Fruit fly (Drosophila melanogaster) whole organism, embryonic: ENCODE data around the gene CG32428.

Experiments
- Asciz ChIP-seq: fragments of 200-800 bp; sonication (Bioruptor generic); optimal IDR thresholded peaks from 2 replicates; lab custom pipeline; 2017; ENCODE audit warnings: missing biosample characterization, mild to moderate bottlenecking, missing genetic modification characterization, missing genetic modification reagents
- BEAF-32 ChIP-seq: fragments of 200-800 bp; sonication (Bioruptor generic); optimal IDR thresholded peaks from 3 replicates; lab custom pipeline; 2017; ENCODE audit warnings: missing biosample characterization, missing genetic modification characterization, mild to moderate bottlenecking, moderate library complexity, missing genetic modification reagents
- CG11456 ChIP-seq: fragments of 200-800 bp; sonication (Bioruptor generic); IDR thresholded peaks from 3 replicates; pipeline ENCODE4 v1.3.6; 2022; ENCODE audit warnings: missing biosample characterization, missing genetic modification characterization
- CG11504 ChIP-seq: fragments of 200-800 bp; sonication (Bioruptor generic); optimal IDR thresholded peaks from 3 replicates; lab custom pipeline; 2019; ENCODE audit warnings: missing biosample characterization, mild to moderate bottlenecking, missing genetic modification characterization, moderate library complexity
- CG12236 ChIP-seq: fragments of 200-800 bp; sonication (Bioruptor generic); optimal IDR thresholded peaks from 2 replicates; lab custom pipeline; 2016; ENCODE audit warnings: missing biosample characterization, missing genetic modification characterization
- CG13775 ChIP-seq: fragments of 200-800 bp; sonication (Bioruptor generic); optimal IDR thresholded peaks from 3 replicates; lab custom pipeline; 2017; ENCODE audit warnings: missing biosample characterization, mild to moderate bottlenecking, missing genetic modification characterization
- CG14860 ChIP-seq: fragments of 200-800 bp; sonication (Bioruptor generic); IDR thresholded peaks from 3 replicates; pipeline ENCODE4 v1.3.6; 2022; ENCODE audit warnings: missing biosample characterization, missing genetic modification characterization; ENCODE audit not compliant: partially characterized antibody
- CG15269 ChIP-seq: fragments of 200-800 bp; sonication (Bioruptor generic); optimal IDR thresholded peaks from 2 replicates; lab custom pipeline; 2018; ENCODE audit warnings: missing biosample characterization, mild to moderate bottlenecking, missing genetic modification characterization, moderate library complexity
- CG1529 ChIP-seq: fragments of 200-800 bp; sonication (Bioruptor generic); optimal IDR thresholded peaks from 3 replicates; lab custom pipeline; 2018; ENCODE audit warnings: missing biosample characterization, missing genetic modification characterization
- CG16779 ChIP-seq: fragments of 200-800 bp; sonication (Bioruptor generic); IDR thresholded peaks from 2 replicates; pipeline ENCODE4 v1.3.6; 2022; ENCODE audit warnings: missing biosample characterization, missing genetic modification characterization
- CG16813 ChIP-seq: fragments of 200-800 bp; sonication (Bioruptor generic); IDR thresholded peaks from 3 replicates; pipeline ENCODE4 v1.3.6; 2022; ENCODE audit warnings: missing biosample characterization, missing genetic modification characterization; ENCODE audit not compliant: partially characterized antibody
- CG17829 ChIP-seq: fragments of 200-800 bp; optimal IDR thresholded peaks from 2 replicates; lab custom pipeline; 2019; ENCODE audit warnings: missing biosample characterization, mild to moderate bottlenecking, missing genetic modification characterization, moderate library complexity
- CG18619 ChIP-seq: fragments of 200-800 bp; sonication (Bioruptor generic); optimal IDR thresholded peaks from 3 replicates; lab custom pipeline; 2017; ENCODE audit warnings: missing biosample characterization, mild to moderate bottlenecking, missing genetic modification characterization
- CG2199 ChIP-seq: fragments of 200-800 bp; sonication (Bioruptor generic); IDR thresholded peaks from 3 replicates; pipeline ENCODE4 v1.3.6; 2022; ENCODE audit warnings: missing biosample characterization, missing genetic modification characterization
- CG34422 ChIP-seq: fragments of 200-800 bp; sonication (Bioruptor generic); IDR thresholded peaks from 3 replicates; pipeline ENCODE4 v1.3.6; 2022; ENCODE audit warnings: missing biosample characterization, missing genetic modification characterization
- CG8359 ChIP-seq: fragments of 200-800 bp; sonication (Bioruptor generic); optimal IDR thresholded peaks from 2 replicates; lab custom pipeline; 2017; ENCODE audit warnings: missing biosample characterization, mild to moderate bottlenecking, missing genetic modification characterization, borderline replicate concordance
- Dfd ChIP-seq, 2 experiments: fragments of >200 bp; optimal IDR thresholded peaks; 2 replicates each; lab custom pipeline; 2017; ENCODE audit warnings: missing biosample characterization in 2 of 2, missing genetic modification characterization in 2 of 2
- Dp ChIP-seq: fragments of 200-800 bp; sonication (Bioruptor generic); optimal IDR thresholded peaks from 2 replicates; lab custom pipeline; 2018; ENCODE audit warnings: missing biosample characterization, mild to moderate bottlenecking, missing genetic modification characterization, moderate library complexity
- Drgx ChIP-seq: fragments of 200-800 bp; sonication (Bioruptor generic); IDR thresholded peaks from 2 replicates; pipeline ENCODE4 v1.3.6; 2022; ENCODE audit warnings: missing biosample characterization, missing genetic modification characterization
- E2f1 ChIP-seq: fragments of 200-800 bp; sonication (Bioruptor generic); IDR thresholded peaks from 2 replicates; pipeline ENCODE4 v1.3.6; 2022; ENCODE audit warnings: missing biosample characterization, missing genetic modification characterization
- Fer1 ChIP-seq: fragments of 200-800 bp; sonication (Bioruptor generic); optimal IDR thresholded peaks from 2 replicates; lab custom pipeline; 2017; ENCODE audit warnings: missing biosample characterization, mild to moderate bottlenecking, missing genetic modification characterization
- HLH54F ChIP-seq: fragments of 200-800 bp; sonication (Bioruptor generic); optimal IDR thresholded peaks from 3 replicates; lab custom pipeline; 2016; ENCODE audit warnings: missing biosample characterization, missing genetic modification characterization
- Hr3 ChIP-seq: fragments of 200-800 bp; sonication (Bioruptor generic); optimal IDR thresholded peaks from 3 replicates; lab custom pipeline; 2016; ENCODE audit warnings: missing biosample characterization, missing genetic modification characterization
- Meics ChIP-seq: fragments of 200-800 bp; sonication (Bioruptor generic); optimal IDR thresholded peaks from 2 replicates; lab custom pipeline; 2017; ENCODE audit warnings: missing biosample characterization, mild to moderate bottlenecking, missing genetic modification characterization
- NC2α ChIP-seq: fragments of 200-800 bp; sonication (Bioruptor generic); optimal IDR thresholded peaks from 2 replicates; lab custom pipeline; 2016; ENCODE audit warnings: missing biosample characterization, missing genetic modification characterization
- Nf-YA ChIP-seq: fragments of 200-800 bp; sonication (Bioruptor generic); IDR thresholded peaks from 2 replicates; pipeline ENCODE4 v1.3.6; 2022; ENCODE audit warnings: missing biosample characterization, missing genetic modification characterization
- Oli ChIP-seq: fragments of 200-800 bp; sonication (Bioruptor generic); optimal IDR thresholded peaks from 2 replicates; lab custom pipeline; 2018; ENCODE audit warnings: missing biosample characterization, mild to moderate bottlenecking, missing genetic modification characterization, moderate library complexity
- Tbp ChIP-seq: fragments of >200 bp; optimal IDR thresholded peaks from 2 replicates; lab custom pipeline; 2018; ENCODE audit warnings: missing biosample characterization, missing genetic modification characterization
- ab ChIP-seq: fragments of 200-800 bp; sonication (Bioruptor generic); optimal IDR thresholded peaks from 2 replicates; lab custom pipeline; 2016; ENCODE audit warnings: missing biosample characterization, missing genetic modification characterization
- abd-A ChIP-seq: fragments of 200-800 bp; sonication (Bioruptor generic); optimal IDR thresholded peaks from 3 replicates; lab custom pipeline; 2019; ENCODE audit warnings: missing biosample characterization, mild to moderate bottlenecking, missing genetic modification characterization, moderate library complexity
- ac ChIP-seq: fragments of 200-800 bp; sonication (Bioruptor generic); optimal IDR thresholded peaks from 3 replicates; lab custom pipeline; 2017; ENCODE audit warnings: missing biosample characterization, mild to moderate bottlenecking, missing genetic modification characterization
- al ChIP-seq: fragments of 200-800 bp; sonication (Bioruptor generic); IDR thresholded peaks from 2 replicates; pipeline ENCODE4 v1.3.6; 2022; ENCODE audit warnings: missing biosample characterization, missing genetic modification characterization
- ara ChIP-seq: fragments of 200-800 bp; sonication (Bioruptor generic); IDR thresholded peaks from 2 replicates; pipeline ENCODE4 v1.3.6; 2022; ENCODE audit warnings: missing biosample characterization, missing genetic modification characterization
- bab2 ChIP-seq: fragments of 200-800 bp; sonication (Bioruptor generic); optimal IDR thresholded peaks from 2 replicates; lab custom pipeline; 2016; ENCODE audit warnings: missing biosample characterization, missing genetic modification characterization
- bowl ChIP-seq: fragments of 200-800 bp; sonication (Bioruptor generic); IDR thresholded peaks from 2 replicates; pipeline ENCODE4 v1.3.6; 2022; ENCODE audit warnings: missing biosample characterization, missing genetic modification characterization
- dmrt11E ChIP-seq: fragments of 200-800 bp; sonication (Bioruptor generic); optimal IDR thresholded peaks from 3 replicates; lab custom pipeline; 2018; ENCODE audit warnings: missing biosample characterization, mild to moderate bottlenecking, missing genetic modification characterization, moderate library complexity
- dysf ChIP-seq: fragments of 200-800 bp; sonication (Bioruptor generic); IDR thresholded peaks from 3 replicates; pipeline ENCODE4 v1.3.6; 2022; ENCODE audit warnings: missing biosample characterization, missing genetic modification characterization
- gem ChIP-seq: fragments of 200-800 bp; sonication (Bioruptor generic); optimal IDR thresholded peaks from 2 replicates; lab custom pipeline; 2019; ENCODE audit warnings: missing biosample characterization, mild to moderate bottlenecking, missing genetic modification characterization, moderate library complexity
- gt ChIP-seq: fragments of 200-800 bp; sonication (Bioruptor generic); IDR thresholded peaks from 2 replicates; pipeline ENCODE4 v1.3.6; 2022; ENCODE audit warnings: missing biosample characterization, missing genetic modification characterization
- inv ChIP-seq: fragments of 200-800 bp; sonication (Bioruptor generic); IDR thresholded peaks from 2 replicates; pipeline ENCODE4 v1.3.6; 2022; ENCODE audit warnings: missing biosample characterization, missing genetic modification characterization; ENCODE audit not compliant: partially characterized antibody
- jigr1 ChIP-seq: fragments of 200-800 bp; sonication (Bioruptor generic); IDR thresholded peaks from 3 replicates; pipeline ENCODE4 v1.3.6; 2022; ENCODE audit warnings: missing biosample characterization, missing genetic modification characterization
- klu ChIP-seq: fragments of 200-800 bp; sonication (Bioruptor generic); IDR thresholded peaks from 2 replicates; pipeline ENCODE4 v1.3.6; 2022; ENCODE audit warnings: missing biosample characterization, missing genetic modification characterization
- mam ChIP-seq: fragments of 200-800 bp; sonication (Bioruptor generic); optimal IDR thresholded peaks from 3 replicates; lab custom pipeline; 2016; ENCODE audit warnings: missing biosample characterization, missing genetic modification characterization
- pho ChIP-seq: fragments of 200-800 bp; sonication (Bioruptor generic); optimal IDR thresholded peaks from 2 replicates; lab custom pipeline; 2016; ENCODE audit warnings: missing biosample characterization, missing genetic modification characterization
- pita ChIP-seq: fragments of 200-800 bp; sonication (Bioruptor generic); optimal IDR thresholded peaks from 2 replicates; lab custom pipeline; 2017; ENCODE audit warnings: missing biosample characterization, mild to moderate bottlenecking, missing genetic modification characterization
- psq ChIP-seq: fragments of 200-800 bp; sonication (Bioruptor generic); optimal IDR thresholded peaks from 2 replicates; lab custom pipeline; 2017; ENCODE audit warnings: missing biosample characterization, missing genetic modification characterization
- pzg ChIP-seq: fragments of 200-800 bp; sonication (Bioruptor generic); optimal IDR thresholded peaks from 3 replicates; lab custom pipeline; 2018; ENCODE audit warnings: missing biosample characterization, mild to moderate bottlenecking, missing genetic modification characterization, moderate library complexity
- sc ChIP-seq, 3 experiments: fragments of >200 bp in 2 of 3; fragments of 200-800 bp in 1 of 3; sonication (Bioruptor generic) in 1 of 3; optimal IDR thresholded peaks; 2 replicates in 2 of 3; 3 replicates in 1 of 3; lab custom pipeline; 2017; ENCODE audit warnings: mild to moderate bottlenecking in 1 of 3, missing biosample characterization in 1 of 3, missing genetic modification characterization in 1 of 3, missing genetic modification reagents in 1 of 3
- sim ChIP-seq: fragments of 200-800 bp; sonication (Bioruptor generic); IDR thresholded peaks from 2 replicates; pipeline ENCODE4 v1.3.6; 2022; ENCODE audit warnings: missing biosample characterization, missing genetic modification characterization
- sisA ChIP-seq: fragments of 200-800 bp; sonication (Bioruptor generic); IDR thresholded peaks from 2 replicates; pipeline ENCODE4 v1.3.6; 2022; ENCODE audit warnings: missing biosample characterization, missing genetic modification characterization

CG32428 gene

dm6 chr3L:20517179-20517834, 43.8 kb upstream of the CG32428 start (continued):
- TF ChIP-seq CG11504 (tag; lab: Kevin White, UChicago) (no peak), Meics (GFP tag; lab: Kevin White, UChicago) (no peak), E2f1 (GFP tag; lab: Robert Waterston, UW) (no peak), Dfd (GFP tag; optimal IDR thresholded peaks at IDR 0.05; lab: Kevin White, UChicago) (no peak), Nf-YA (GFP tag; lab: Robert Waterston, UW) (no peak), CG18619 (GFP tag; lab: Kevin White, UChicago) (no peak), CG16813 (0 out of 3 replicates have a peak, but pooled peaks have one; percentile 28), dysf (GFP tag; lab: Robert Waterston, UW) (no peak), bowl (GFP tag; lab: Robert Waterston, UW) (no peak), psq (no peak), gt (no peak), Drgx (GFP tag; lab: Robert Waterston, UW) (no peak), al (GFP tag; lab: Robert Waterston, UW) (no peak), CG2199 (GFP tag; lab: Robert Waterston, UW) (peak; percentile 86), ac (GFP tag; lab: Kevin White, UChicago) (peak; percentile 2), HLH54F (no peak), sim (GFP tag; lab: Robert Waterston, UW) (no peak), bab2 (no peak), ara (GFP tag; lab: Robert Waterston, UW) (no peak), Dp (no peak), CG14860 (GFP tag; lab: Robert Waterston, UW) (no peak), CG11456 (no peak), sisA (GFP tag; lab: Robert Waterston, UW) (no peak), Hr3 (no peak), jigr1 (GFP tag; lab: Robert Waterston, UW) (no peak), gem (tag; lab: Kevin White, UChicago) (no peak), BEAF-32 (GFP tag; lab: Kevin White, UChicago) (no peak), Fer1 (GFP tag; lab: Kevin White, UChicago) (no peak), Asciz (GFP tag; lab: Kevin White, UChicago) (no peak), pho (no peak), sc (optimal IDR thresholded peaks at IDR 0.05; lab: Kevin White, UChicago) (no peak), sc (GFP tag; optimal IDR thresholded peaks at IDR 0.05; lab: Kevin White, UChicago) (no peak), abd-A (tag; lab: Kevin White, UChicago) (peak; percentile 23), ab (GFP tag; lab: Kevin White, UChicago) (no peak), Oli (no peak), Tbp (no peak), CG34422 (peak; percentile 21; the same call in 1 of the 3 replicates), pita (GFP tag; lab: Kevin White, UChicago) (no peak), CG15269 (tag; lab: Kevin White, UChicago) (no peak), NC2α (GFP tag; lab: Kevin White, UChicago) (no peak), CG1529 (GFP tag; lab: Kevin White, UChicago) (no peak), CG16779 (GFP tag; lab: Robert Waterston, UW) (no peak), CG12236 (GFP tag; lab: Kevin White, UChicago) (no peak), klu (no peak), CG17829 (tag; lab: Kevin White, UChicago) (no peak), dmrt11E (tag; lab: Kevin White, UChicago) (no peak), pzg (GFP tag; lab: Kevin White, UChicago) (no peak), CG13775 (GFP tag; lab: Kevin White, UChicago) (no peak), mam (GFP tag; lab: Kevin White, UChicago) (no peak), inv (GFP tag; lab: Robert Waterston, UW) (no peak), CG8359 (GFP tag; lab: Kevin White, UChicago) (no peak)
